Fruit fly (Drosophila melanogaster): Measurements from ENCODE around the gene CG15741.

- TF ChIP-seq Eip93F (GFP tag; optimal IDR thresholded peaks at IDR 0.05) = no peak
- no peak for TF ChIP-seq Gug (GFP tag; IDR thresholded peaks at IDR 0.05)
- no peak for TF ChIP-seq fd59A (GFP tag; optimal IDR thresholded peaks at IDR 0.05)
- TF ChIP-seq Smox (GFP tag; optimal IDR thresholded peaks at IDR 0.05) = no peak
- TF ChIP-seq Hr38 (GFP tag; optimal IDR thresholded peaks at IDR 0.05) = no peak
- no peak for TF ChIP-seq fd85E (GFP tag; optimal IDR thresholded peaks at IDR 0.05)
Observed at dm6 chrX:11868866-11869265, 31.0 kb upstream of the CG15741 start, which contains the start of the genes Nrd1 and CG1847.

All from whole organism, prepupa.